Fruit fly (Drosophila melanogaster): ENCODE data around the gene oxt.
A peak's percentile ranks its signal among the peaks of the same experiment; 100 is the strongest.

DNA sequence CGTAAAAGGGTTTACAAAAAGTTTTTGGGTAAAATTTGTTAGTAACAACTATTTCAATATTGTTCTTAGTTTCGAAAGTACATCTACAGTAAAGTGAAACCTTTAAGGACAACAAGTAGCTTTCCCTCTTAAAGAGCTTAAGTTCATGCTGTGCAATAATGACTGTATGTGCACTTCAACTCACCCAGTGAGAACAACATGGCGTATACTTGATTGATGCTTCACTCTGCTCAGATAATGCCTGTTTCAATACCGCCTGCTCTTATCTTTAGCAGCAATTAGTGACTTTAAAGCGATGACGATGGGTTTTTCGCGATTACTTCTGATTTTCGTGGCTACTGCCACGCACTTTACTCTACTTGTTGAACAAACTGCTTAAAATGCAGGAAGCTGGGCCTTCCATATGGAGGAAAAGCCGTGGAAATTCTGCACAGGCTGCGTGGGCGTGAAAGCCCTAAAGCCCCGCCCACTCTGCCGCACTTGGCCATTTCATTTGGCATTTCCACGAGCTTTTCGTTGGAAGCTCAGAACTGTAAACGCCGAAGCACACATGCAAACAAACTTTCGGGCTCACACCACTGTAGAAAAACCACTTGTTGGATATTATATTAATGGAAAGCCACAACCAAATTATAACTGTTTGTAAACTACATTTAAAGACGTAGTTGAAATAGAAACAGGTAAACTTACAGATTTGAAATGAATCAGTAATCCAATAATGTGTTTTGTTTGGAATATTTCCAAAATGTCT, 5.9 kb downstream of the oxt start:
- TF ChIP-seq CG4496 (GFP tag; IDR thresholded peaks at IDR 0.05) (no peak), CG12605 (GFP tag; IDR thresholded peaks at IDR 0.05) (peak; percentile 62; the same call in 1 of the 2 replicates), CG10348 (GFP tag; IDR thresholded peaks at IDR 0.05) (no peak), Pif1A (GFP tag; optimal IDR thresholded peaks at IDR 0.05) (no peak), Snoo (tag; optimal IDR thresholded peaks at IDR 0.05) (no peak), EcR (GFP tag; optimal IDR thresholded peaks at IDR 0.05) (no peak), CG17806 (tag; optimal IDR thresholded peaks at IDR 0.05) (no peak)
